Fruit fly (Drosophila melanogaster) whole organism, adult: ENCODE results near the gene Rbm13.

Experiments
- CG14711 ChIP-seq: fragments of 200-800 bp; sonication (Bioruptor generic); optimal IDR thresholded peaks from 2 replicates; lab custom pipeline; 2018; ENCODE audit warnings: missing biosample characterization, mild to moderate bottlenecking, missing genetic modification characterization, moderate library complexity
- Crg-1 ChIP-seq: fragments of 200-800 bp; sonication (Bioruptor generic); optimal IDR thresholded peaks from 2 replicates; lab custom pipeline; 2016; ENCODE audit warnings: missing biosample characterization, missing genetic modification characterization
- Mnt ChIP-seq: fragments of 200-800 bp; sonication (Bioruptor generic); optimal IDR thresholded peaks from 2 replicates; lab custom pipeline; 2016; ENCODE audit warnings: missing biosample characterization, mild to moderate bottlenecking, missing genetic modification characterization
- bab1 ChIP-seq: fragments of 200-800 bp; sonication (Bioruptor generic); optimal IDR thresholded peaks from 3 replicates; lab custom pipeline; 2019; ENCODE audit warnings: missing biosample characterization, mild to moderate bottlenecking, missing genetic modification characterization, moderate library complexity
- cnc ChIP-seq, 2 experiments: fragments of >200 bp; optimal IDR thresholded peaks; 2 replicates each; lab custom pipeline; 2017
- ovo ChIP-seq: fragments of 200-800 bp; sonication (Bioruptor generic); optimal IDR thresholded peaks from 2 replicates; lab custom pipeline; 2016; ENCODE audit warnings: missing biosample characterization, missing genetic modification characterization
- pad ChIP-seq: fragments of 200-800 bp; sonication (Bioruptor generic); optimal IDR thresholded peaks from 3 replicates; lab custom pipeline; 2017; ENCODE audit warnings: missing biosample characterization, missing genetic modification characterization, mild to moderate bottlenecking, moderate library complexity, missing genetic modification reagents

dm6 chrX:8859517-8859916, 42.0 kb upstream of the Rbm13 start:
- TF ChIP-seq ovo (GFP tag; lab: Kevin White, UChicago): no peak
- no peak for TF ChIP-seq Crg-1 (GFP tag; lab: Kevin White, UChicago)
- TF ChIP-seq pad (GFP tag; lab: Kevin White, UChicago): no peak
- TF ChIP-seq cnc (optimal IDR thresholded peaks at IDR 0.05; lab: Kevin White, UChicago): no peak
- no peak for TF ChIP-seq CG14711 (tag; lab: Kevin White, UChicago)
- no peak for TF ChIP-seq Mnt (GFP tag; lab: Kevin White, UChicago)
- TF ChIP-seq bab1: no peak
